Fruit fly (Drosophila melanogaster) whole organism, embryonic: ENCODE measurements around the gene CG4537.

Experiments
- ATbp ChIP-seq: fragments of 200-800 bp; sonication (Bioruptor generic); optimal IDR thresholded peaks from 2 replicates; lab custom pipeline; 2017; ENCODE audit warnings: missing biosample characterization, mild to moderate bottlenecking, missing genetic modification characterization, missing genetic modification reagents
- Awh ChIP-seq: fragments of 200-800 bp; sonication (Bioruptor generic); IDR thresholded peaks from 2 replicates; pipeline ENCODE4, ENCODE4 v1.3.6; 2022; ENCODE audit warnings: missing biosample characterization, missing genetic modification characterization
- BEAF-32 ChIP-seq: fragments of 200-800 bp; sonication (Bioruptor generic); optimal IDR thresholded peaks from 3 replicates; lab custom pipeline; 2017; ENCODE audit warnings: missing biosample characterization, missing genetic modification characterization, mild to moderate bottlenecking, moderate library complexity, missing genetic modification reagents
- CG11085 ChIP-seq: fragments of 200-800 bp; sonication (Bioruptor generic); IDR thresholded peaks from 2 replicates; pipeline ENCODE4 v1.3.6; 2022; ENCODE audit warnings: missing biosample characterization, missing genetic modification characterization
- CG11696 ChIP-seq: fragments of 200-800 bp; sonication (Bioruptor generic); IDR thresholded peaks from 2 replicates; pipeline ENCODE4 v1.3.6; 2022; ENCODE audit warnings: missing biosample characterization, missing genetic modification characterization
- CG12769 ChIP-seq: fragments of 200-800 bp; sonication (Bioruptor generic); optimal IDR thresholded peaks from 2 replicates; lab custom pipeline; 2019; ENCODE audit warnings: missing biosample characterization, mild to moderate bottlenecking, missing genetic modification characterization, moderate library complexity
- CG15073 ChIP-seq: fragments of 200-800 bp; sonication (Bioruptor generic); optimal IDR thresholded peaks from 2 replicates; lab custom pipeline; 2016; ENCODE audit warnings: missing biosample characterization, missing genetic modification characterization
- CG15479 ChIP-seq: fragments of 200-800 bp; sonication (Bioruptor generic); optimal IDR thresholded peaks from 3 replicates; lab custom pipeline; 2019; ENCODE audit warnings: missing biosample characterization, mild to moderate bottlenecking, missing genetic modification characterization, moderate library complexity
- CG17359 ChIP-seq: fragments of 200-800 bp; sonication (Bioruptor generic); optimal IDR thresholded peaks from 3 replicates; lab custom pipeline; 2018; ENCODE audit warnings: missing biosample characterization, mild to moderate bottlenecking, missing genetic modification characterization, moderate library complexity
- CG2202 ChIP-seq: fragments of 200-800 bp; sonication (Bioruptor generic); optimal IDR thresholded peaks from 2 replicates; lab custom pipeline; 2018; ENCODE audit warnings: missing biosample characterization, mild to moderate bottlenecking, missing genetic modification characterization
- CG30403 ChIP-seq: fragments of 200-800 bp; sonication (Bioruptor generic); optimal IDR thresholded peaks from 3 replicates; lab custom pipeline; 2016; ENCODE audit warnings: missing biosample characterization, missing genetic modification characterization
- CG31388 ChIP-seq: fragments of 200-800 bp; sonication (Bioruptor generic); optimal IDR thresholded peaks from 2 replicates; lab custom pipeline; 2016; ENCODE audit warnings: missing biosample characterization, missing genetic modification characterization
- CG5180 ChIP-seq: fragments of 200-800 bp; sonication (Bioruptor generic); optimal IDR thresholded peaks from 3 replicates; lab custom pipeline; 2017; ENCODE audit warnings: missing biosample characterization, missing genetic modification characterization, mild to moderate bottlenecking, moderate library complexity, missing genetic modification reagents
- CG6175 ChIP-seq: fragments of 200-800 bp; sonication (Bioruptor generic); IDR thresholded peaks from 3 replicates; pipeline ENCODE4 v1.3.6; 2022; ENCODE audit warnings: missing biosample characterization, missing genetic modification characterization
- CG6654 ChIP-seq: fragments of 200-800 bp; sonication (Bioruptor generic); optimal IDR thresholded peaks from 2 replicates; lab custom pipeline; 2017; ENCODE audit warnings: missing biosample characterization, mild to moderate bottlenecking, missing genetic modification characterization
- CG6791 ChIP-seq: fragments of 200-800 bp; sonication (Bioruptor generic); IDR thresholded peaks from 3 replicates; pipeline ENCODE4 v1.3.6; 2022; ENCODE audit warnings: missing biosample characterization, missing genetic modification characterization; ENCODE audit not compliant: partially characterized antibody
- CG7987 ChIP-seq: fragments of 200-800 bp; sonication (Bioruptor generic); optimal IDR thresholded peaks from 2 replicates; lab custom pipeline; 2018; ENCODE audit warnings: missing biosample characterization, mild to moderate bottlenecking, missing genetic modification characterization, moderate library complexity
- CG8478 ChIP-seq: fragments of >200 bp; optimal IDR thresholded peaks from 2 replicates; lab custom pipeline; 2018
- Doc3 ChIP-seq: fragments of 200-800 bp; sonication (Bioruptor generic); IDR thresholded peaks from 3 replicates; pipeline ENCODE4 v1.3.6; 2022; ENCODE audit warnings: missing biosample characterization, missing genetic modification characterization; ENCODE audit not compliant: partially characterized antibody
- ERR ChIP-seq: fragments of 200-800 bp; sonication (Bioruptor generic); optimal IDR thresholded peaks from 2 replicates; lab custom pipeline; 2016; ENCODE audit warnings: missing biosample characterization, missing genetic modification characterization
- Eip74EF ChIP-seq, 2 experiments: fragments of 200-800 bp in 1 of 2; fragments of >200 bp in 1 of 2; sonication (Bioruptor generic) in 1 of 2; optimal IDR thresholded peaks; 2 replicates each; lab custom pipeline; 2017 to 2019; ENCODE audit warnings: missing biosample characterization in 2 of 2, missing genetic modification characterization in 2 of 2, mild to moderate bottlenecking in 1 of 2, moderate library complexity in 1 of 2
- GATAe ChIP-seq: fragments of 200-800 bp; sonication (Bioruptor generic); conservative IDR thresholded peaks from 2 replicates; pipeline ENCODE4 v1.3.6; 2022; ENCODE audit warnings: missing biosample characterization, missing genetic modification characterization
- Hr78 ChIP-seq, 2 experiments: fragments of 200-800 bp in 1 of 2; fragments of >200 bp in 1 of 2; sonication (Bioruptor generic) in 1 of 2; optimal IDR thresholded peaks; 2 replicates each; lab custom pipeline; 2017 to 2019; ENCODE audit warnings: missing biosample characterization in 2 of 2, missing genetic modification characterization in 2 of 2, mild to moderate bottlenecking in 1 of 2, moderate library complexity in 1 of 2
- MBD-R2 ChIP-seq: fragments of 200-800 bp; sonication (Bioruptor generic); IDR thresholded peaks from 2 replicates; pipeline ENCODE4 v1.3.6; 2022; ENCODE audit warnings: missing biosample characterization, missing genetic modification characterization
- NC2β ChIP-seq: fragments of 200-800 bp; sonication (Bioruptor generic); optimal IDR thresholded peaks from 2 replicates; lab custom pipeline; 2016; ENCODE audit warnings: missing biosample characterization, missing genetic modification characterization
- Xbp1 ChIP-seq: fragments of 200-800 bp; sonication (Bioruptor generic); optimal IDR thresholded peaks from 3 replicates; lab custom pipeline; 2016; ENCODE audit warnings: missing biosample characterization, mild to moderate bottlenecking, missing genetic modification characterization
- ab ChIP-seq: fragments of 200-800 bp; sonication (Bioruptor generic); optimal IDR thresholded peaks from 2 replicates; lab custom pipeline; 2016; ENCODE audit warnings: missing biosample characterization, missing genetic modification characterization
- ara ChIP-seq: fragments of 200-800 bp; sonication (Bioruptor generic); IDR thresholded peaks from 2 replicates; pipeline ENCODE4 v1.3.6; 2022; ENCODE audit warnings: missing biosample characterization, missing genetic modification characterization
- ash1 ChIP-seq: fragments of 200-800 bp; sonication (Bioruptor generic); optimal IDR thresholded peaks from 2 replicates; lab custom pipeline; 2018; ENCODE audit warnings: missing biosample characterization, mild to moderate bottlenecking, missing genetic modification characterization
- bigmax ChIP-seq: fragments of 200-800 bp; sonication (Bioruptor generic); optimal IDR thresholded peaks from 2 replicates; lab custom pipeline; 2018; ENCODE audit warnings: missing biosample characterization, mild to moderate bottlenecking, missing genetic modification characterization
- cwo ChIP-seq: fragments of 200-800 bp; sonication (Bioruptor generic); optimal IDR thresholded peaks from 3 replicates; lab custom pipeline; 2017; ENCODE audit warnings: missing biosample characterization, missing genetic modification characterization, mild to moderate bottlenecking, moderate library complexity, missing genetic modification reagents
- disco-r ChIP-seq: fragments of 200-800 bp; sonication (Bioruptor generic); optimal IDR thresholded peaks from 2 replicates; lab custom pipeline; 2016; ENCODE audit warnings: missing biosample characterization, missing genetic modification characterization
- gce ChIP-seq: fragments of 200-800 bp; sonication (Bioruptor generic); IDR thresholded peaks from 3 replicates; pipeline ENCODE4 v1.3.6; 2022; ENCODE audit warnings: missing biosample characterization, missing genetic modification characterization
- gro ChIP-seq: fragments of 200-800 bp; sonication (Bioruptor generic); optimal IDR thresholded peaks from 2 replicates; lab custom pipeline; 2016; ENCODE audit warnings: missing biosample characterization, missing genetic modification characterization
- ham ChIP-seq: fragments of 200-800 bp; sonication (Bioruptor generic); IDR thresholded peaks from 2 replicates; pipeline ENCODE4 v1.3.6; 2022; ENCODE audit warnings: missing biosample characterization, missing genetic modification characterization
- hth ChIP-seq: fragments of >200 bp; optimal IDR thresholded peaks from 2 replicates; lab custom pipeline; 2017; ENCODE audit warnings: inconsistent platforms
- insv ChIP-seq, 2 experiments: fragments of 200-800 bp; sonication (Bioruptor generic); optimal IDR thresholded peaks; 3 replicates each; lab custom pipeline; 2016 to 2018; ENCODE audit warnings: missing biosample characterization in 2 of 2, missing genetic modification characterization in 2 of 2
- jing ChIP-seq: fragments of 200-800 bp; sonication (Bioruptor generic); optimal IDR thresholded peaks from 2 replicates; lab custom pipeline; 2018; ENCODE audit warnings: missing biosample characterization, mild to moderate bottlenecking, missing genetic modification characterization
- knrl ChIP-seq: fragments of 200-800 bp; sonication (Bioruptor generic); IDR thresholded peaks from 3 replicates; pipeline ENCODE4 v1.3.6; 2022; ENCODE audit warnings: missing biosample characterization, missing genetic modification characterization; ENCODE audit not compliant: partially characterized antibody
- org-1 ChIP-seq: fragments of 200-800 bp; sonication (Bioruptor generic); optimal IDR thresholded peaks from 2 replicates; lab custom pipeline; 2017; ENCODE audit warnings: missing biosample characterization, missing genetic modification characterization
- pho ChIP-seq: fragments of 200-800 bp; sonication (Bioruptor generic); optimal IDR thresholded peaks from 2 replicates; lab custom pipeline; 2016; ENCODE audit warnings: missing biosample characterization, missing genetic modification characterization
- pros ChIP-seq: fragments of 200-800 bp; sonication (Bioruptor generic); optimal IDR thresholded peaks from 3 replicates; lab custom pipeline; 2019; ENCODE audit warnings: missing biosample characterization, mild to moderate bottlenecking, missing genetic modification characterization, moderate library complexity
- ro ChIP-seq: fragments of 200-800 bp; sonication (Bioruptor generic); IDR thresholded peaks from 2 replicates; pipeline ENCODE4 v1.3.6; 2022; ENCODE audit warnings: missing biosample characterization, missing genetic modification characterization
- schlank ChIP-seq: fragments of 200-800 bp; sonication (Bioruptor generic); optimal IDR thresholded peaks from 2 replicates; lab custom pipeline; 2018; ENCODE audit warnings: missing biosample characterization, mild to moderate bottlenecking, missing genetic modification characterization
- sd ChIP-seq: fragments of 200-800 bp; sonication (Bioruptor generic); optimal IDR thresholded peaks from 3 replicates; lab custom pipeline; 2018; ENCODE audit warnings: missing biosample characterization, mild to moderate bottlenecking, missing genetic modification characterization, moderate library complexity
- sima ChIP-seq: fragments of 200-800 bp; sonication (Bioruptor generic); optimal IDR thresholded peaks from 2 replicates; lab custom pipeline; 2016; ENCODE audit warnings: missing biosample characterization, missing genetic modification characterization
- sr ChIP-seq: fragments of 200-800 bp; sonication (Bioruptor generic); IDR thresholded peaks from 3 replicates; pipeline ENCODE4 v1.3.6; 2022; ENCODE audit warnings: missing biosample characterization, missing genetic modification characterization
- sug ChIP-seq: fragments of 200-800 bp; optimal IDR thresholded peaks from 2 replicates; lab custom pipeline; 2019; ENCODE audit warnings: missing biosample characterization, mild to moderate bottlenecking, missing genetic modification characterization, moderate library complexity
- tap ChIP-seq: fragments of 200-800 bp; optimal IDR thresholded peaks from 3 replicates; lab custom pipeline; 2019; ENCODE audit warnings: missing biosample characterization, mild to moderate bottlenecking, missing genetic modification characterization, moderate library complexity
- trem ChIP-seq: fragments of 200-800 bp; optimal IDR thresholded peaks from 3 replicates; lab custom pipeline; 2019; ENCODE audit warnings: missing biosample characterization, mild to moderate bottlenecking, missing genetic modification characterization, moderate library complexity
- vnd ChIP-seq: fragments of 200-800 bp; sonication (Bioruptor generic); IDR thresholded peaks from 3 replicates; pipeline ENCODE4 v1.3.6; 2022; ENCODE audit warnings: missing biosample characterization, missing genetic modification characterization; ENCODE audit not compliant: partially characterized antibody

The CG4537 gene

DNA sequence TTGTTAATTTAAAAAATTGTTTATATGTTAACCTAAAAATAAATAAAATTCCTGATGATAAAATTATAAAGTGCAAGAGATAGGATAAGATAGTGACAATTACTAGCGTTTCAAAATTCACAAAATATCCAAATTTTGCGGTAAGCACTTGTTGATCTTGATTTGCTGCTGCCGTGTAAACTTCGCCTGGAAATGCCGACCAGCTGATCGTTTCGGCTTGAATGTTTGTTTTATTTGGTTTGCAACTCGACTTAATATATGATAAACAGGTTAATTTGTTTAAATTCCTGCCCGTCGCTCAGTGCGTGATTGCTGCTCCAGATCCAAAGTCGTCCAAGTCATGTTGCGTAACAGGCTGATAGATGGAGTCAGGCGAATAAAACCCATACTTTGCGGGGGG, 30.7 kb downstream of the CG4537 start, which contains the start of gene CG4592 (continued):
- TF ChIP-seq jing (GFP tag; lab: Kevin White, UChicago): no peak
- no peak for TF ChIP-seq sima (GFP tag; lab: Kevin White, UChicago)
- TF ChIP-seq org-1 (GFP tag; lab: Kevin White, UChicago): no peak
- TF ChIP-seq CG15479: no peak
- peak; percentile 42 for TF ChIP-seq ATbp (GFP tag; lab: Kevin White, UChicago)
- TF ChIP-seq MBD-R2: peak; percentile 92
- no peak for TF ChIP-seq Awh
- no peak for TF ChIP-seq tap (tag; lab: Kevin White, UChicago)
- no peak for TF ChIP-seq CG11085
- peak; percentile 25 for TF ChIP-seq NC2β
- no peak for TF ChIP-seq ab
- TF ChIP-seq Eip74EF (GFP tag; optimal IDR thresholded peaks at IDR 0.05; lab: Kevin White, UChicago): no peak
- no peak for TF ChIP-seq GATAe (GFP tag; lab: Robert Waterston, UW)
- no peak for TF ChIP-seq pho
- no peak for TF ChIP-seq CG17359 (tag; lab: Kevin White, UChicago)
- TF ChIP-seq insv (GFP tag; optimal IDR thresholded peaks at IDR 0.05; lab: Kevin White, UChicago): no peak
- TF ChIP-seq CG8478: no peak
- TF ChIP-seq CG2202: no peak
- TF ChIP-seq hth: no peak
- TF ChIP-seq Doc3 (GFP tag; lab: Robert Waterston, UW): no peak
- no peak for TF ChIP-seq CG15073 (GFP tag; lab: Kevin White, UChicago)
- no peak for TF ChIP-seq ash1 (GFP tag; lab: Kevin White, UChicago)
- TF ChIP-seq CG6654 (GFP tag; lab: Kevin White, UChicago): peak; percentile 22
- TF ChIP-seq sd: no peak
- TF ChIP-seq ERR (GFP tag; lab: Kevin White, UChicago): no peak
- TF ChIP-seq pros (GFP tag; lab: Kevin White, UChicago): no peak
- peak; percentile 32; the same call in 1 of the 2 replicates for TF ChIP-seq ham (GFP tag; lab: Robert Waterston, UW)
- no peak for TF ChIP-seq Hr78 (GFP tag; optimal IDR thresholded peaks at IDR 0.05; lab: Kevin White, UChicago)
- TF ChIP-seq gro (GFP tag; lab: Kevin White, UChicago): peak; percentile 67
- no peak for TF ChIP-seq sr
- TF ChIP-seq ro (GFP tag; lab: Robert Waterston, UW): no peak
- no peak for TF ChIP-seq vnd (GFP tag; lab: Robert Waterston, UW)
- peak; percentile 60 for TF ChIP-seq bigmax (GFP tag; lab: Kevin White, UChicago)
- TF ChIP-seq schlank (tag; lab: Kevin White, UChicago): peak; percentile 39
- TF ChIP-seq CG6791 (GFP tag; lab: Robert Waterston, UW): no peak
- no peak for TF ChIP-seq CG12769
- TF ChIP-seq knrl (GFP tag; lab: Robert Waterston, UW): no peak
- no peak for TF ChIP-seq CG5180 (GFP tag; lab: Kevin White, UChicago)
- peak; percentile 94 for TF ChIP-seq sug (tag; lab: Kevin White, UChicago)
- no peak for TF ChIP-seq CG6175 (GFP tag; lab: Robert Waterston, UW)
- TF ChIP-seq Xbp1 (GFP tag; lab: Kevin White, UChicago): peak; percentile 64
- TF ChIP-seq CG11696 (GFP tag; lab: Robert Waterston, UW): peak; percentile 49; the same call in 1 of the 2 replicates
- peak; percentile 53; the same call in 1 of the 2 replicates for TF ChIP-seq ara
- TF ChIP-seq CG30403 (GFP tag; lab: Kevin White, UChicago): peak; percentile 71
- no peak for TF ChIP-seq CG31388 (GFP tag; lab: Kevin White, UChicago)
- peak; percentile 14 for TF ChIP-seq cwo (GFP tag; lab: Kevin White, UChicago)
- peak; percentile 78 for TF ChIP-seq CG7987 (GFP tag; lab: Kevin White, UChicago)
- TF ChIP-seq trem (tag; lab: Kevin White, UChicago): peak; percentile 37
- TF ChIP-seq disco-r (GFP tag; lab: Kevin White, UChicago): no peak
- no peak for TF ChIP-seq BEAF-32 (GFP tag; lab: Kevin White, UChicago)
- no peak for TF ChIP-seq gce (GFP tag; lab: Robert Waterston, UW)
